Worm (Caenorhabditis elegans): ENCODE data around the gene F40G12.9.

Gene F40G12.9

ce11 chrV:14282222-14282709 lies at the start of gene F40G12.9, which contains the start of gene srt-74:
Gene F40G12.9, plus strand, starts transcription at chrV:14282659.
Gene srt-74, minus strand, starts transcription at chrV:14282322.
- TF ChIP-seq jun-1 (tag; optimal IDR thresholded peaks at IDR 0.05) (no peak), F44E2.7 (GFP tag; IDR thresholded peaks at IDR 0.05) (no peak), ZK337.2 (GFP tag; IDR thresholded peaks at IDR 0.05) (no peak), R02D3.7 (tag; optimal IDR thresholded peaks at IDR 0.05) (no peak), F37D6.2 (tag; optimal IDR thresholded peaks at IDR 0.05) (no peak), saeg-2 (GFP tag; IDR thresholded peaks at IDR 0.05) (no peak), zag-1 (tag; optimal IDR thresholded peaks at IDR 0.05) (no peak), hlh-11 (tag; optimal IDR thresholded peaks at IDR 0.05) (no peak), F49E8.2 (tag; optimal IDR thresholded peaks at IDR 0.05; ENCODE audit: borderline replicate concordance) (no peak), zip-2 (tag; optimal IDR thresholded peaks at IDR 0.05) (no peak), nhr-28 (tag; optimal IDR thresholded peaks at IDR 0.05) (no peak), daf-8 (GFP tag; IDR thresholded peaks at IDR 0.05) (no peak), ces-1 (GFP tag; optimal IDR thresholded peaks at IDR 0.05) (no peak), ceh-62 (tag; optimal IDR thresholded peaks at IDR 0.05) (no peak), pqm-1 (tag; optimal IDR thresholded peaks at IDR 0.05) (no peak), spr-3 (GFP tag; optimal IDR thresholded peaks at IDR 0.05) (no peak), nhr-11 (tag; optimal IDR thresholded peaks at IDR 0.05) (no peak), snpc-1.2 (GFP tag; IDR thresholded peaks at IDR 0.05) (no peak)

- TF ChIP-seq sdz-12 (GFP tag; optimal IDR thresholded peaks at IDR 0.05): no peak
- TF ChIP-seq rbr-2 (tag; optimal IDR thresholded peaks at IDR 0.05): no peak
- TF ChIP-seq set-16 (GFP tag; IDR thresholded peaks at IDR 0.05): no peak
- no peak for TF ChIP-seq lin-15B (tag; optimal IDR thresholded peaks at IDR 0.05)
- TF ChIP-seq nhr-76 (tag; optimal IDR thresholded peaks at IDR 0.05): no peak
- TF ChIP-seq hlh-30 (tag; optimal IDR thresholded peaks at IDR 0.05; ENCODE audit: insufficient read depth): no peak
- no peak for TF ChIP-seq R02D3.7 (tag; optimal IDR thresholded peaks at IDR 0.05)
- TF ChIP-seq mdt-29 (GFP tag; IDR thresholded peaks at IDR 0.05): no peak
- no peak for TF ChIP-seq fkh-10 (GFP tag; optimal IDR thresholded peaks at IDR 0.05)
Observed at ce11 chrV:14235942-14236341, 46.5 kb upstream of the F40G12.9 start, which contains the start of gene ent-3. Gene ent-3, minus strand, starts transcription at chrV:14236042.

ce11 chrV:14237447-14237846 lies 45.0 kb upstream of the F40G12.9 start:
- TF ChIP-seq nhr-42 (GFP tag; IDR thresholded peaks at IDR 0.05) (0 out of 2 replicates have a peak, but pooled peaks have one; percentile 65), F44E2.7 (GFP tag; IDR thresholded peaks at IDR 0.05) (peak; percentile 59; the same call in 1 of the 2 replicates), D1046.2 (GFP tag; IDR thresholded peaks at IDR 0.05) (peak; percentile 86; the same call in 1 of the 2 replicates), madf-9 (GFP tag; conservative IDR thresholded peaks at IDR 0.05) (peak; percentile 59; the same call in 1 of the 2 replicates), set-16 (GFP tag; IDR thresholded peaks at IDR 0.05) (peak; percentile 56), madf-5 (GFP tag; IDR thresholded peaks at IDR 0.05) (peak; percentile 33 to 77; a peak in 2 of 4 replicates), snpc-1.2 (GFP tag; IDR thresholded peaks at IDR 0.05) (peak; percentile 84), hmg-1.1 (GFP tag; IDR thresholded peaks at IDR 0.05) (peak; percentile 24; the same call in 1 of the 2 replicates), ctbp-1 (GFP tag; IDR thresholded peaks at IDR 0.05) (peak; percentile 78), Y105C5A.15 (GFP tag; IDR thresholded peaks at IDR 0.05) (0 out of 2 replicates have a peak, but pooled peaks have one; percentile 47), nhr-41 (GFP tag; IDR thresholded peaks at IDR 0.05) (peak; percentile 26; the same call in 1 of the 2 replicates), Y48G9A.11 (GFP tag; IDR thresholded peaks at IDR 0.05) (peak; percentile 81), tra-1 (GFP tag; IDR thresholded peaks at IDR 0.05) (peak; percentile 49; the same call in 1 of the 2 replicates), egl-43 (GFP tag; IDR thresholded peaks at IDR 0.05) (peak; percentile 93), saeg-2 (GFP tag; IDR thresholded peaks at IDR 0.05) (0 out of 2 replicates have a peak, but pooled peaks have one; percentile 46), lin-38 (GFP tag; IDR thresholded peaks at IDR 0.05) (peak; percentile 82), mdt-29 (GFP tag; IDR thresholded peaks at IDR 0.05) (peak; percentile 56; the same call in 1 of the 2 replicates), php-3 (GFP tag; IDR thresholded peaks at IDR 0.05) (peak; percentile 53; the same call in 1 of the 2 replicates), ceh-44 (GFP tag; IDR thresholded peaks at IDR 0.05) (peak; percentile 64; the same call in 1 of the 2 replicates), dmd-6 (GFP tag; IDR thresholded peaks at IDR 0.05) (0 out of 2 replicates have a peak, but pooled peaks have one; percentile 35), lim-7 (GFP tag; IDR thresholded peaks at IDR 0.05) (peak; percentile 89), ceh-20 (GFP tag; IDR thresholded peaks at IDR 0.05) (0 out of 2 replicates have a peak, but pooled peaks have one; percentile 28), mxl-2 (GFP tag; conservative IDR thresholded peaks at IDR 0.05) (0 out of 2 replicates have a peak, but pooled peaks have one; percentile 40), F26F4.8 (GFP tag; conservative IDR thresholded peaks at IDR 0.05) (peak; percentile 92), vab-7 (GFP tag; IDR thresholded peaks at IDR 0.05) (peak; percentile 64), daf-8 (GFP tag; IDR thresholded peaks at IDR 0.05) (0 out of 2 replicates have a peak, but pooled peaks have one; percentile 33), T26A8.4 (GFP tag; IDR thresholded peaks at IDR 0.05) (peak; percentile 52; the same call in 1 of the 2 replicates)
